Worm (Caenorhabditis elegans) whole organism, early embryonic: ENCODE measurements around the gene set-1.

Source experiments
- B0310.2 ChIP-seq: sonication (generic microtip); optimal IDR thresholded peaks from 2 replicates; lab custom pipeline; 2016; ENCODE audit warnings: mild to moderate bottlenecking, missing genetic modification characterization, missing compliant biosample characterization
- F13C5.2 ChIP-seq: sonication (generic microtip); optimal IDR thresholded peaks from 2 replicates; lab custom pipeline; 2017; ENCODE audit warnings: mild to moderate bottlenecking, missing genetic modification characterization, inconsistent platforms, missing compliant biosample characterization
- aly-1 ChIP-seq: sonication (generic microtip); optimal IDR thresholded peaks from 2 replicates; lab custom pipeline; 2016; ENCODE audit warnings: missing genetic modification characterization, missing compliant biosample characterization
- ama-1 ChIP-seq: fragments of 150-350 bp; optimal IDR thresholded peaks from 2 replicates; lab custom pipeline; 2014
- ceh-13 ChIP-seq: fragments of 200-800 bp; sonication (Bioruptor generic); optimal IDR thresholded peaks from 2 replicates; lab custom pipeline; 2018; ENCODE audit warnings: mild to moderate bottlenecking, missing genetic modification characterization, missing compliant biosample characterization
- ceh-36 ChIP-seq: sonication (generic microtip); optimal IDR thresholded peaks from 2 replicates; lab custom pipeline; 2016; ENCODE audit warnings: missing genetic modification characterization, inconsistent platforms, missing compliant biosample characterization
- ets-7 ChIP-seq: sonication (generic microtip); optimal IDR thresholded peaks from 2 replicates; lab custom pipeline; 2016; ENCODE audit warnings: missing genotype, missing genetic modification characterization, missing compliant biosample characterization
- flt-1 ChIP-seq: fragments of 200-800 bp; sonication (Bioruptor generic); IDR thresholded peaks from 2 replicates; pipeline ENCODE4 v1.3.6; 2022; ENCODE audit warnings: missing genetic modification characterization, missing compliant biosample characterization
- hmbx-1 ChIP-seq: sonication (generic microtip); optimal IDR thresholded peaks from 2 replicates; lab custom pipeline; 2016; ENCODE audit warnings: mild to moderate bottlenecking, missing genetic modification characterization, missing compliant biosample characterization
- hmg-4 ChIP-seq: fragments of 200-800 bp; sonication (Bioruptor generic); optimal IDR thresholded peaks from 2 replicates; lab custom pipeline; 2018; ENCODE audit warnings: mild to moderate bottlenecking, missing genetic modification characterization, missing compliant biosample characterization
- hnd-1 ChIP-seq: sonication (generic microtip); optimal IDR thresholded peaks from 2 replicates; lab custom pipeline; 2016; ENCODE audit warnings: missing genetic modification characterization, missing compliant biosample characterization
- pes-1 ChIP-seq: fragments of 200-800 bp; sonication (Bioruptor generic); IDR thresholded peaks from 2 replicates; pipeline ENCODE4 v1.3.6; 2022; ENCODE audit warnings: missing genetic modification reagents, missing genetic modification characterization, missing compliant biosample characterization
- scrt-1 ChIP-seq: fragments of 200-800 bp; sonication (Bioruptor generic); IDR thresholded peaks from 2 replicates; pipeline ENCODE4 v1.3.6; 2022; ENCODE audit warnings: missing genetic modification characterization, missing compliant biosample characterization
- sea-1 ChIP-seq: fragments of 200-800 bp; sonication (Bioruptor generic); conservative IDR thresholded peaks from 2 replicates; pipeline ENCODE4 v1.3.6; 2022; ENCODE audit warnings: missing genetic modification characterization, missing compliant biosample characterization
- tbx-11 ChIP-seq: fragments of 200-800 bp; sonication (Bioruptor generic); IDR thresholded peaks from 2 replicates; pipeline ENCODE4 v1.3.6; 2022; ENCODE audit warnings: missing genetic modification characterization, missing compliant biosample characterization
- tbx-37 ChIP-seq: fragments of 200-800 bp; sonication (Bioruptor generic); conservative IDR thresholded peaks from 2 replicates; pipeline ENCODE4 v1.3.6; 2022; ENCODE audit warnings: missing genetic modification reagents, missing genetic modification characterization, missing compliant biosample characterization
- tra-4 ChIP-seq: sonication (generic microtip); optimal IDR thresholded peaks from 2 replicates; lab custom pipeline; 2017; ENCODE audit warnings: missing genetic modification characterization, missing compliant biosample characterization

set-1 gene

DNA sequence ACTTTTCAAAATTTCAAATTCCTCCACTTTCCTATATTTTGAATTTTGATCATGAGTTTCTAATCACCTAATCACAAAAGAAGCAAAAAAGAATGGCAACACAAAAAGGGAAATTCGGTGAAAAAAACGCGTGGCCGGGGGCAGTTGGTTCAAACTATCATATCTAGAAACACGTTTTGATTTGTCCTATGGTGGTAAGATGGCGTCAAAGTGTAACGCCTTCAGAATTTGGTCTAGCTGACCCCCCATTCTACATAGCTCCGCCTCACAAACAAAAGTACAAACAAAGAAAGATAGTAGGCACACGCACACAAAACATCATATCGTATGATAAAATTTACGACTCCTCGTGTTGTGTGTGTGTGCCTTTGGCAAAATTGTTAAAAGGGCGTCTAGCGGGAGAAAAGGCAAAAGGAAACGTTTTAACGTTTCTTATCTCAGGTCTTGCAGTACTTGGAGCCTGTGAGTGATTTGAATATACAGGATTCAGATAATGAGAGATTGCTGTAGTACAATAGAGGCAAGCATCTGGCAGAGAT, 30.1 kb downstream of the set-1 start:
- TF ChIP-seq ets-7 (tag; lab: Kevin White, UChicago) (no peak), F13C5.2 (tag; lab: Kevin White, UChicago) (no peak), flt-1 (GFP tag; lab: Robert Waterston, UW) (no peak), aly-1 (no peak), tbx-37 (GFP tag; lab: Robert Waterston, UW) (no peak), ceh-36 (tag; lab: Kevin White, UChicago) (no peak), pes-1 (no peak)

DNA sequence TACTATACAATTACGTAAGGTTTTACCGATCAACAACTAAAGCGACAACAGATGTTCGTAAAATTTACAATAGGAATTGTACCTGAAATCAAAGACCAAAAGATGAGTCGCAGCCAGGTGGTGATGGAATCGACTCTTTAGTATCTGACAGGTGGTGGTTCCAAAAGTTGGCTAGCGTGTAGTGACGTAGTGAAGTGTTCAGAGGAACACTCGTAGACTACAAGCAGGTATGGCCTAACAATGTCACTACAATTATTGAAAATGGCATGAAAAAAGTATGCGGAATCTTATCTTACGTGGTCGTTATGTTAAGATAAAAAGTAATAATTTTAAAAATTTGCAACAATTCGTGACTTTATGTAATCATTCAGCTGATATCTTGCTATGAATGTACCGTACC, 30.7 kb downstream of the set-1 start:
- TF ChIP-seq tbx-11 (no peak), ets-7 (tag; lab: Kevin White, UChicago) (no peak), flt-1 (GFP tag; lab: Robert Waterston, UW) (no peak), ama-1 (no peak), tra-4 (tag; lab: Kevin White, UChicago) (no peak), sea-1 (GFP tag; lab: Robert Waterston, UW) (no peak), B0310.2 (tag; lab: Kevin White, UChicago) (no peak), tbx-37 (GFP tag; lab: Robert Waterston, UW) (no peak), scrt-1 (GFP tag; lab: Robert Waterston, UW) (no peak), F13C5.2 (tag; lab: Kevin White, UChicago) (no peak), ceh-36 (tag; lab: Kevin White, UChicago) (no peak), ceh-13 (GFP tag; lab: Kevin White, UChicago) (no peak), hnd-1 (no peak), hmbx-1 (tag; lab: Kevin White, UChicago) (no peak), hmg-4 (GFP tag; lab: Kevin White, UChicago) (no peak), aly-1 (no peak)

DNA sequence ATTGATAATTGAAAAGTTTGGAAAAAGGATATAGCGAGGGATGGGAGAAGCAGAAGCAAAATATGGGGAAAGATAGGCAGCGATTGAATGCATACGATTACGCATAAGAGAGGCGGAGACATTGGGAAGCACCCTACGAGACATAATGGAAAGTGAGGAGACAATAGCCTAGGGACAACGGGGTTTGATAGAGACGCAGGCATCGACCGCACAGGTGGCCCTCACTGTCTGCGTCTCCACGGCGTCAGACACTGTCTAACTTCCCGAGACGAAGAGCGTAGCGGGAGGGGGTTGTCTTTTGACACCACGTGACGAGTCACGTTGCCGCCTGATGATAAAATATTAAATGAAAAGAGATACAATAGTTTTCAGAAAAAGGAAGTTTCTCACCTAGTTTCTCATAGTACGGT, 31.2 kb downstream of the set-1 start:
- TF ChIP-seq tbx-37 (GFP tag; lab: Robert Waterston, UW), result no peak
- no peak for TF ChIP-seq flt-1 (GFP tag; lab: Robert Waterston, UW)

DNA sequence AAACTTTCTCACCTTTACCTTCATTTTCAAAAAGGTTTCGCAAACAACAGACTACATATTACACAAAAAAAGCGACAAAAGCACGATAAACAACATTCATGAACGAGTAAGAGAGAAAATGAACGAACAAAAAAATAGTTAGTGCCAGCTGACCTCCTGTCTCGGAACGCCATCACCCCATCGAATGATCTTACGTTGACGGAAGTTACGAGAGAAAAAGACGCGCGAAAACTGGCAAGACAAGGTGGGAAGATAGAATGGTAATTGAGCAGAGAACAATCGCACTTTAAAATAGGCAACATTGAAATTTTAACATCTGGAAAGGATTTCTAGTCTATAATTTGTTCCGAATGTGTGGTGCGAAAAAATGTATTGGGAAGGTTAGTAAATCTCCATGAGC, 32.0 kb downstream of the set-1 start:
- no peak for TF ChIP-seq hnd-1
- TF ChIP-seq tbx-11, result no peak
- no peak for TF ChIP-seq flt-1 (GFP tag; lab: Robert Waterston, UW)
- TF ChIP-seq tra-4 (tag; lab: Kevin White, UChicago), result no peak
- TF ChIP-seq pes-1, result no peak
- TF ChIP-seq ceh-13 (GFP tag; lab: Kevin White, UChicago), result no peak
- TF ChIP-seq hmbx-1 (tag; lab: Kevin White, UChicago), result no peak
- TF ChIP-seq B0310.2 (tag; lab: Kevin White, UChicago), result no peak
- no peak for TF ChIP-seq tbx-37 (GFP tag; lab: Robert Waterston, UW)
- no peak for TF ChIP-seq ets-7 (tag; lab: Kevin White, UChicago)
- no peak for TF ChIP-seq sea-1 (GFP tag; lab: Robert Waterston, UW)
- TF ChIP-seq hmg-4 (GFP tag; lab: Kevin White, UChicago), result no peak
- no peak for TF ChIP-seq scrt-1 (GFP tag; lab: Robert Waterston, UW)
- no peak for TF ChIP-seq ama-1
- TF ChIP-seq F13C5.2 (tag; lab: Kevin White, UChicago), result no peak
- no peak for TF ChIP-seq aly-1
- TF ChIP-seq ceh-36 (tag; lab: Kevin White, UChicago), result no peak

DNA sequence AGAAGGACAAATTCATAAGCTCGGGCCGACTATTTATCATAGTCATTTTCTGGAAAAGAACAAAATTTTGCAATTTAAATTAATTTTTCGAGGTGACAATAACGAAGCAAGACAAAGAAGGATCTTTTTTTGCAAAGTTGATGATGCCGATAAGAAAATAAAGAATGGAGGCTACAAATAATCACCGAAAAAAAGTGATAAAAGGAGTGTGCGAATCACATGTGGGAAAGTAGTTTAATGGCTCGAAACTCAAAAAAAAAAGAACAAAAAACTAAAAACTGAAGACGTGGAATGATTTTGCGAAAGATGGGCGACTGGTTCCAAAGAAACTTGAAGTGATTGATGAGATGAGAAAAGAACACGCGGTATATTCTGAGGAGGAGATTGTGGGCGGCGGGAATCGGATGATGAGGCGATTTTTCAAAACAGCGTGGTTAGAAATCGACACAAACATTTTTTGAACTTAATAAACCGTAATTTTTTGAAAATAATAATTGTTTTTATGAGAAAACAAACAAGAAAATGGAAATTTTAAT, 32.7 kb downstream of the set-1 start, which contains the start of gene atgl-1:
Gene atgl-1 (minus strand): TSS at position 51 of the 536 bp plus-strand sequence.
- TF ChIP-seq F13C5.2 (tag; lab: Kevin White, UChicago) (no peak), B0310.2 (tag; lab: Kevin White, UChicago) (no peak), tbx-11 (no peak), pes-1 (no peak), tra-4 (tag; lab: Kevin White, UChicago) (no peak), hnd-1 (no peak), ceh-36 (tag; lab: Kevin White, UChicago) (no peak), tbx-37 (GFP tag; lab: Robert Waterston, UW) (no peak), scrt-1 (GFP tag; lab: Robert Waterston, UW) (no peak), hmg-4 (GFP tag; lab: Kevin White, UChicago) (no peak), ama-1 (no peak), sea-1 (GFP tag; lab: Robert Waterston, UW) (no peak), ceh-13 (GFP tag; lab: Kevin White, UChicago) (no peak), ets-7 (tag; lab: Kevin White, UChicago) (no peak), hmbx-1 (tag; lab: Kevin White, UChicago) (no peak), flt-1 (GFP tag; lab: Robert Waterston, UW) (no peak), aly-1 (no peak)

DNA sequence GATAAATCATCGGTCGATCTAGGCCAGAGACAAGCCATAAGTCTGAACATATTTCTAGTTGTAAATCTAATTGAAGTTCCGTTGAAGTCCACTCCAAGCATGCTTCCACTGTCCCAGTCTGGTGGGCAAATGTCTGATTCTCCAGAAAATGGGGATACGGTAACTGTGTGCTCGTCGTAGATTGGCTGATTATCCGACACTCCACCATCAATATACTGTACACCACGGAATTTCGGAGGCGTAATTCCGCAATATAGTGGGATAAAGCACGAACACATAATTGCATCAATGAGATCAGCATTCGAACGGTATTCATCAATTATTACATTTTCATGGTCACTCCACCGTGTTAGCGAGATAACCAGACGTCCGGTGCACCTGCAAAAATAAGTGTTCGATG, 33.9 kb downstream of the set-1 start:
- TF ChIP-seq ceh-13 (GFP tag; lab: Kevin White, UChicago) (no peak), tbx-11 (no peak), ets-7 (tag; lab: Kevin White, UChicago) (no peak), ama-1 (no peak), pes-1 (no peak), hnd-1 (no peak)

DNA sequence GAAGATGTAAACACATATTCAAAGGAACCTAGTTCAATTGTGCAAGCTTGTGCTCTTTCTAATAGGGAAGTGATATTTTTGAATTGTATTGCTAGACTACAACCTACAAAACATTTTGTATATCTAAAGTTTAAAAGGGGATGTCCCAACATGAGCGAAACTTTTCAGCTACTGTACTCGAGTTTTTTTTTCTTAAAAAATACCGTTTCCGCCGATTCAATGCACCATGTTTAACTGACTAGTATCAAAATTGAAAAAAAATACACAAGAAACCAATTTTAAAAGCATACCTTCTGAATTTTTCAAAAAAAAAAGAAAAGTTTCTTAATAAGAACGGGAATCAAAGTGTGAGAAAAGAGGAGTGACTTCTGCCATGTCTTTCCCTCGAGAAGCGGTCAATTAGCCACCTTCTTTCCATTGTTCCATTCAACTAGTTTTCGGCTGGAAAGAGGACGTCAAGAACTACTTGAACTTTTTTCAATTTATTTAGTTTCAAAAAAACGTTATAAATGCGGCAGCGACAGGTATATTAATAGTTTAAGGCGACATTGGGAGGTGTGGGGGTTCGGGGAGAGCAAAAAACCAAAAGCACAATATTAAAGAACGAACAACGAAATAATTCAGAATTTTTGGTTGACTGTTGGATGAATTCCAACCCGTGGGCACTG, 36.7 kb downstream of the set-1 start, which contains the start of gene nas-4:
Gene nas-4 (minus strand): TSS at position 351 of the 668 bp plus-strand sequence.
- TF ChIP-seq ceh-36 (tag; lab: Kevin White, UChicago), result no peak
- no peak for TF ChIP-seq ets-7 (tag; lab: Kevin White, UChicago)
- no peak for TF ChIP-seq tra-4 (tag; lab: Kevin White, UChicago)
- no peak for TF ChIP-seq tbx-11
- no peak for TF ChIP-seq tbx-37 (GFP tag; lab: Robert Waterston, UW)
- no peak for TF ChIP-seq scrt-1 (GFP tag; lab: Robert Waterston, UW)
- TF ChIP-seq pes-1, result no peak
